Fruit fly (Drosophila melanogaster) whole organism, prepupa: Measurements from ENCODE around the gene Cralbp.
A peak's percentile ranks its signal among the peaks of the same experiment; 100 is the strongest.

Experiments used
- CG10631 ChIP-seq: fragments of 200-800 bp; sonication (Bioruptor generic); optimal IDR thresholded peaks from 2 replicates; lab custom pipeline; 2016; ENCODE audit warnings: missing biosample characterization, missing genetic modification characterization
- CG11294 ChIP-seq: fragments of 200-800 bp; sonication (Bioruptor generic); IDR thresholded peaks from 2 replicates; pipeline ENCODE4 v1.3.6; 2022; ENCODE audit warnings: missing biosample characterization, missing genetic modification characterization
- CG11762 ChIP-seq: fragments of 200-800 bp; sonication (Bioruptor generic); optimal IDR thresholded peaks from 3 replicates; lab custom pipeline; 2016; ENCODE audit warnings: missing biosample characterization, missing genetic modification characterization; ENCODE audit not compliant: insufficient read depth
- CG15336 ChIP-seq: fragments of 200-800 bp; sonication (Bioruptor generic); IDR thresholded peaks from 2 replicates; pipeline ENCODE4 v1.3.6; 2022; ENCODE audit warnings: missing biosample characterization, missing genetic modification characterization
- CG1621 ChIP-seq: fragments of 200-800 bp; sonication (Bioruptor generic); optimal IDR thresholded peaks from 3 replicates; lab custom pipeline; 2018; ENCODE audit warnings: missing biosample characterization, mild to moderate bottlenecking, missing genetic modification characterization
- CG31627 ChIP-seq: fragments of 200-800 bp; sonication (Bioruptor generic); optimal IDR thresholded peaks from 3 replicates; lab custom pipeline; 2016; ENCODE audit warnings: missing biosample characterization, missing genetic modification characterization
- CG32006 ChIP-seq: fragments of 200-800 bp; sonication (Bioruptor generic); optimal IDR thresholded peaks from 3 replicates; lab custom pipeline; 2017; ENCODE audit warnings: missing biosample characterization, mild to moderate bottlenecking, missing genetic modification characterization
- CG34406 ChIP-seq: fragments of 200-800 bp; sonication (Bioruptor generic); optimal IDR thresholded peaks from 3 replicates; lab custom pipeline; 2016; ENCODE audit warnings: missing biosample characterization, missing genetic modification characterization
- CG6163 ChIP-seq: fragments of 200-800 bp; sonication (Bioruptor generic); IDR thresholded peaks from 3 replicates; pipeline ENCODE4 v1.3.6; 2022; ENCODE audit warnings: missing biosample characterization, missing genetic modification characterization
- CG6276 ChIP-seq: fragments of 200-800 bp; sonication (Bioruptor generic); optimal IDR thresholded peaks from 2 replicates; lab custom pipeline; 2017; ENCODE audit warnings: missing biosample characterization, mild to moderate bottlenecking, missing genetic modification characterization
- CG6792 ChIP-seq: fragments of 200-800 bp; sonication (Bioruptor generic); optimal IDR thresholded peaks from 3 replicates; lab custom pipeline; 2016; ENCODE audit warnings: missing biosample characterization, missing genetic modification characterization
- CG6808 ChIP-seq: fragments of 200-800 bp; sonication (Bioruptor generic); optimal IDR thresholded peaks from 3 replicates; lab custom pipeline; 2017; ENCODE audit warnings: missing biosample characterization, missing genetic modification characterization, mild to moderate bottlenecking, moderate library complexity, missing genetic modification reagents
- CG6854 ChIP-seq: fragments of 200-800 bp; sonication (Bioruptor generic); optimal IDR thresholded peaks from 2 replicates; lab custom pipeline; 2017; ENCODE audit warnings: missing biosample characterization, mild to moderate bottlenecking, missing genetic modification characterization
- CG7368 ChIP-seq: fragments of 200-800 bp; sonication (Bioruptor generic); optimal IDR thresholded peaks from 3 replicates; lab custom pipeline; 2016; ENCODE audit warnings: missing biosample characterization, missing genetic modification characterization
- CG8119 ChIP-seq: fragments of 200-800 bp; sonication (Bioruptor generic); IDR thresholded peaks from 3 replicates; pipeline ENCODE4 v1.3.6; 2022; ENCODE audit warnings: missing biosample characterization, missing genetic modification characterization
- CG8319 ChIP-seq: fragments of 200-800 bp; sonication (Bioruptor generic); optimal IDR thresholded peaks from 3 replicates; lab custom pipeline; 2016; ENCODE audit warnings: missing biosample characterization, missing genetic modification characterization
- Eip75B ChIP-seq: fragments of 200-800 bp; sonication (Bioruptor generic); optimal IDR thresholded peaks from 3 replicates; lab custom pipeline; 2016; ENCODE audit warnings: missing biosample characterization, missing genetic modification characterization
- Eip78C ChIP-seq: fragments of 200-800 bp; sonication (Bioruptor generic); peaks from one replicate; lab custom pipeline; 2016; ENCODE audit warnings: missing biosample characterization, missing genetic modification characterization
- Eip93F ChIP-seq: fragments of 200-800 bp; sonication (Bioruptor generic); optimal IDR thresholded peaks from 2 replicates; lab custom pipeline; 2016; ENCODE audit warnings: missing biosample characterization, mild to moderate bottlenecking, missing genetic modification characterization
- Ets21C ChIP-seq: fragments of 200-800 bp; sonication (Bioruptor generic); optimal IDR thresholded peaks from 3 replicates; lab custom pipeline; 2016; ENCODE audit warnings: missing biosample characterization, missing genetic modification characterization
- Ets96B ChIP-seq: fragments of 200-800 bp; optimal IDR thresholded peaks from 2 replicates; lab custom pipeline; 2019; ENCODE audit warnings: missing biosample characterization, mild to moderate bottlenecking, missing genetic modification characterization, moderate library complexity
- Gug ChIP-seq: fragments of 200-800 bp; sonication (Bioruptor generic); IDR thresholded peaks from 2 replicates; pipeline ENCODE4 v1.3.6; 2022; ENCODE audit warnings: missing biosample characterization, missing genetic modification characterization
- Hr39 ChIP-seq: fragments of 200-800 bp; sonication (Bioruptor generic); optimal IDR thresholded peaks from 2 replicates; lab custom pipeline; 2016; ENCODE audit warnings: missing biosample characterization, missing genetic modification characterization
- Met ChIP-seq: fragments of 200-800 bp; sonication (Bioruptor generic); optimal IDR thresholded peaks from 3 replicates; lab custom pipeline; 2016; ENCODE audit warnings: missing biosample characterization, missing genetic modification characterization
- Smox ChIP-seq: fragments of 200-800 bp; sonication (Bioruptor generic); optimal IDR thresholded peaks from 3 replicates; lab custom pipeline; 2016; ENCODE audit warnings: missing biosample characterization, missing genetic modification characterization
- Sox102F ChIP-seq: fragments of 200-800 bp; sonication (Bioruptor generic); optimal IDR thresholded peaks from 2 replicates; lab custom pipeline; 2016; ENCODE audit warnings: missing biosample characterization, mild to moderate bottlenecking, missing genetic modification characterization
- cyc ChIP-seq: fragments of 200-800 bp; sonication (Bioruptor generic); optimal IDR thresholded peaks from 3 replicates; lab custom pipeline; 2016; ENCODE audit warnings: missing biosample characterization, missing genetic modification characterization
- dac ChIP-seq: fragments of 200-800 bp; sonication (Bioruptor generic); optimal IDR thresholded peaks from 2 replicates; lab custom pipeline; 2017; ENCODE audit warnings: missing biosample characterization, mild to moderate bottlenecking, missing genetic modification characterization
- dsx ChIP-seq: fragments of 200-800 bp; optimal IDR thresholded peaks from 3 replicates; lab custom pipeline; 2019; ENCODE audit warnings: missing biosample characterization, mild to moderate bottlenecking, missing genetic modification characterization, moderate library complexity; ENCODE audit not compliant: poor library complexity, severe bottlenecking
- eg ChIP-seq: fragments of 200-800 bp; sonication (Bioruptor generic); IDR thresholded peaks from 3 replicates; pipeline ENCODE4 v1.3.6; 2022; ENCODE audit warnings: missing biosample characterization, missing genetic modification characterization
- esn ChIP-seq: fragments of 200-800 bp; sonication (Bioruptor generic); optimal IDR thresholded peaks from 2 replicates; lab custom pipeline; 2016; ENCODE audit warnings: missing biosample characterization, mild to moderate bottlenecking, missing genetic modification characterization, moderate library complexity
- fd85E ChIP-seq: fragments of 200-800 bp; sonication (Bioruptor generic); optimal IDR thresholded peaks from 3 replicates; lab custom pipeline; 2016; ENCODE audit warnings: missing biosample characterization, missing genetic modification characterization
- fkh ChIP-seq: fragments of 200-800 bp; sonication (Bioruptor generic); optimal IDR thresholded peaks from 3 replicates; lab custom pipeline; 2017; ENCODE audit warnings: missing biosample characterization, mild to moderate bottlenecking, missing genetic modification characterization, moderate library complexity
- lz ChIP-seq: fragments of 200-800 bp; sonication (Bioruptor generic); optimal IDR thresholded peaks from 3 replicates; lab custom pipeline; 2016; ENCODE audit warnings: missing biosample characterization, missing genetic modification characterization
- net ChIP-seq: fragments of 200-800 bp; sonication (Bioruptor generic); optimal IDR thresholded peaks from 3 replicates; lab custom pipeline; 2016; ENCODE audit warnings: missing biosample characterization, missing genetic modification characterization
- salr ChIP-seq, 2 experiments: fragments of 200-800 bp; sonication (Bioruptor generic); optimal IDR thresholded peaks; 3 replicates each; lab custom pipeline; 2016 to 2018; ENCODE audit warnings: missing biosample characterization in 2 of 2, missing genetic modification characterization in 2 of 2, mild to moderate bottlenecking in 1 of 2
- spab ChIP-seq: fragments of 200-800 bp; sonication (Bioruptor generic); optimal IDR thresholded peaks from 2 replicates; lab custom pipeline; 2017; ENCODE audit warnings: missing biosample characterization, mild to moderate bottlenecking, missing genetic modification characterization, missing genetic modification reagents
- svp ChIP-seq: fragments of 200-800 bp; sonication (Bioruptor generic); peaks from one replicate; lab custom pipeline; 2016; ENCODE audit warnings: missing biosample characterization, missing genetic modification characterization
- topi ChIP-seq: fragments of 200-800 bp; sonication (Bioruptor generic); optimal IDR thresholded peaks from 3 replicates; lab custom pipeline; 2016; ENCODE audit warnings: missing biosample characterization, missing genetic modification characterization
- vri ChIP-seq: fragments of 200-800 bp; sonication (Bioruptor generic); optimal IDR thresholded peaks from 3 replicates; lab custom pipeline; 2016; ENCODE audit warnings: missing biosample characterization, mild to moderate bottlenecking, missing genetic modification characterization

Cralbp gene

DNA sequence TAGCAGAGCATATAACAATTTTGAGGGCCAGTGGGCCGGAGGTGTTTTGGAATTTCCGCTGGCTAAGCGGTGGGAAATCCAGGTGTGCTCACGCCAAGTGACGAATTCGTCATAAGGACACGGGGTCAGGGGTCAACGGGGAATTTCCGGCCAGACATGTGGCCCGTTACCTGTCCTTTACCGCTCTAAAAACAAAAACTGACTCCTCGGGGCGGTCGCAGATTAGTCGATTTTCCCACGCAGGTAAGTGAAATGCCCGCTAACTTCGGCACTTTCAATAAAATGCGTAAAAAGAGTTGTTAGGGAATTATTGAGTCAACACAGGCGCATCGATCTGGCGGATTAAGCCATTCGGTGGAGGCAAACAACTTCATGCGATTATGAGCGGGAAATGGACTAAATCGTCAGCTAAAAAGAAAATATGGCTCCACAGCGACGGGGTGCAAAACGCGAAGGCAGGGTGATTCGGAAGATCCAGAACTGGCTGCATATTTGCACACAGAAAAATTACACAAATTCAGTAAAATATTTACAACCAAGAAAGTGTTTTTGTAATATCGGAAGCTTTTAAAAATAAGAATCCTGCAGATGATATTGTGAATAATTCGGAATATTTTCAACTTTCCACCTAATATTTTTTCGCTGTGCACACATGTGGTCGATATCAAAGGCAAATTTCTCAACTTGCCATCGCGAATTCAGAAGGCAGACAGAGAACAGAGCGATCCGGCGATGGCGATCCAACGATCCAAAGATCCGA lies 49.5 kb upstream of the Cralbp start (continued):
- no peak for TF ChIP-seq Gug (GFP tag; lab: Robert Waterston, UW)
- peak; percentile 39 for TF ChIP-seq CG31627 (GFP tag; lab: Kevin White, UChicago)
- TF ChIP-seq Eip75B (GFP tag; lab: Kevin White, UChicago) = peak; percentile 44
- no peak for TF ChIP-seq CG11762
- no peak for TF ChIP-seq fd85E
- no peak for TF ChIP-seq CG7368 (GFP tag; lab: Kevin White, UChicago)
- TF ChIP-seq CG6808 = peak; percentile 37
- peak; percentile 63 for TF ChIP-seq CG10631 (GFP tag; lab: Kevin White, UChicago)
- TF ChIP-seq Ets21C (GFP tag; lab: Kevin White, UChicago) = no peak
- no peak for TF ChIP-seq spab (GFP tag; lab: Kevin White, UChicago)
- no peak for TF ChIP-seq eg
- peak; percentile 55 for TF ChIP-seq Sox102F (GFP tag; lab: Kevin White, UChicago)
- no peak for TF ChIP-seq CG8319 (GFP tag; lab: Kevin White, UChicago)
- TF ChIP-seq Ets96B (tag; lab: Kevin White, UChicago) = peak; percentile 46

DNA sequence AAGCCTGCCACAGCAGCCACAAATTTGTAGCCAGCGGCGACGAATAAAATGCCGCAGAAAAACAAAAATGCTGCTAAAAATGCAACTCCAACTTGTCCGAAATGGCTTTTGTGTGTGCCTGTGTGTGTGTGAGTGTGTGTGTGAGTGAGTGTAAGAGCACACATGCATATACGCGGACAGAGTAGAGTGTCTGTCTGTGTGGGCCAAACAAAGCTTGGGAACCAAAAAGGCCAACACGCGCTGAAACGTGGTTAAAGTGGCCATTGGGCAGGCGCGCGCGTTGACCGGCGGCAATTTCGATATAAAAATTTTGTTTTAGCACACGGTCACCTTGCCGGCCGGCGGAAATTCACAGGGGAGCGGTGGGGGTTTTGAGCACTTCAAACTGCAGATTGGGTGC lies 48.9 kb upstream of the Cralbp start:
- TF ChIP-seq CG6163 (GFP tag; lab: Robert Waterston, UW) = peak; percentile 9; the same call in 1 of the 3 replicates
- TF ChIP-seq cyc (GFP tag; lab: Kevin White, UChicago) = no peak
- TF ChIP-seq Eip78C (GFP tag; lab: Kevin White, UChicago) = peak; percentile 61
- no peak for TF ChIP-seq esn (GFP tag; lab: Kevin White, UChicago)
- TF ChIP-seq lz (GFP tag; lab: Kevin White, UChicago) = no peak
- no peak for TF ChIP-seq CG11294 (GFP tag; lab: Robert Waterston, UW)
- peak; percentile 82 for TF ChIP-seq CG6854 (GFP tag; lab: Kevin White, UChicago)
- TF ChIP-seq CG34406 (GFP tag; lab: Kevin White, UChicago) = no peak
- TF ChIP-seq eg = 0 out of 3 replicates have a peak, but pooled peaks have one; percentile 6
- TF ChIP-seq Hr39 = no peak
- 0 out of 2 replicates have a peak, but pooled peaks have one; percentile 22 for TF ChIP-seq CG15336 (GFP tag; lab: Robert Waterston, UW)

- TF ChIP-seq Eip75B (GFP tag; lab: Kevin White, UChicago) (no peak), topi (GFP tag; lab: Kevin White, UChicago) (no peak), Gug (GFP tag; lab: Robert Waterston, UW) (no peak), dac (GFP tag; lab: Kevin White, UChicago) (no peak), dsx (GFP tag; lab: Kevin White, UChicago) (no peak), CG11294 (GFP tag; lab: Robert Waterston, UW) (no peak), eg (no peak), salr (GFP tag; optimal IDR thresholded peaks at IDR 0.05; lab: Kevin White, UChicago) (no peak), net (GFP tag; lab: Kevin White, UChicago) (no peak)
- TF ChIP-seq, all 60 proteins: peak for 0
Measured at dm6 chr3L:5834798-5835197, 48.3 kb upstream of the Cralbp start.

DNA sequence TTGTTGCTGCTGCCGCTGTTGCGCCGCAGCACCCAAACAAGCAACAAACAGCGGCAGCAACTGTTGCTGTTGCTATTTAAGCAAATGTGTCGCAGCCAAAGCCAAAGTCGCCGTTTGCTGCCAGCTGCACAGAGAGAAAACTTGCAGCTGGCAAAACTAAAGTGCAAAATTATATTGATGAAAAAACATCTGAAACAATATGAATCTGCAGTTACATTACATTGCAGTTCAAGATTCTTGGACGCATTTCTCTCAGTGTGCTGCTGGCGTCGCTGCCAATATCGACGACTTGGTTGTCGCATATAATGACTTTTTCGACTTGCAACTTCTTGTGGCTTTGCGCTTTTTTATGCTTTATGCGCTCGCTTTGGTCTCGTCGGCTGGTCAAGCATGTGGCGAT lies 47.7 kb upstream of the Cralbp start:
- TF ChIP-seq CG32006 (GFP tag; lab: Kevin White, UChicago) (peak; percentile 96), CG15336 (GFP tag; lab: Robert Waterston, UW) (peak; percentile 96), topi (GFP tag; lab: Kevin White, UChicago) (peak; percentile 62), CG1621 (peak; percentile 67), Met (GFP tag; lab: Kevin White, UChicago) (peak; percentile 63), CG6854 (GFP tag; lab: Kevin White, UChicago) (no peak), Eip93F (no peak), svp (GFP tag; lab: Kevin White, UChicago) (peak; percentile 82), Hr39 (peak; percentile 67), CG31627 (GFP tag; lab: Kevin White, UChicago) (peak; percentile 71), CG6792 (GFP tag; lab: Kevin White, UChicago) (peak; percentile 74), vri (GFP tag; lab: Kevin White, UChicago) (peak; percentile 17), CG6163 (GFP tag; lab: Robert Waterston, UW) (peak; percentile 97), cyc (GFP tag; lab: Kevin White, UChicago) (peak; percentile 67), CG11762 (peak; percentile 79), CG7368 (GFP tag; lab: Kevin White, UChicago) (peak; percentile 84), CG8119 (GFP tag; lab: Robert Waterston, UW) (peak; percentile 97), Gug (GFP tag; lab: Robert Waterston, UW) (peak; percentile 95), CG6808 (peak; percentile 71), Sox102F (GFP tag; lab: Kevin White, UChicago) (peak; percentile 34), CG6276 (peak; percentile 94), CG8319 (GFP tag; lab: Kevin White, UChicago) (peak; percentile 51), fkh (GFP tag; lab: Kevin White, UChicago) (no peak), Smox (GFP tag; lab: Kevin White, UChicago) (peak; percentile 34), net (GFP tag; lab: Kevin White, UChicago) (peak; percentile 88), CG10631 (GFP tag; lab: Kevin White, UChicago) (peak; percentile 87), salr (GFP tag; optimal IDR thresholded peaks at IDR 0.05; lab: Kevin White, UChicago) (peak; percentile 67 to 92), Eip75B (GFP tag; lab: Kevin White, UChicago) (peak; percentile 79), esn (GFP tag; lab: Kevin White, UChicago) (peak; percentile 59)
